Worm (Caenorhabditis elegans): Measurements from ENCODE around the gene kcnl-4.

DNA sequence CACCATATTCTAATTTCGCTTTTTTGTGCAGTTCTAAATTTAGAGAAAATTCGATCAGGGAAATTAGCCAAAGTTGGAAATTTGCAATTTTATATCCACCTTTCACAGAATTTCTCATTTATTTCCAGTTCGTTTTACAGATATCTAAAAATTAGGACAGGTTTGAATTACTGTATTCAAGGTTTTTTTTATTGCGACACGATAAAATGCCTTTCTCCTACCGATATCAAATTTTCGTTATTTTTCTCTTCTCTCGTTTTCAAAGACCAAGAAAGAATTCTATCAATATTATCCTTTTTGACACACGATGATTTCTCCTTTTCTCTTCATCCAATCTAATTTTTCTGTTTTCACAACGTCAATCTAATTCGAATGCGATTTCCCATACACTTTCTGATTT lies 15.7 kb downstream of the kcnl-4 start, which contains the start of gene C53A5.13:
- TF ChIP-seq unc-130 (GFP tag; optimal IDR thresholded peaks at IDR 0.05) (no peak), nhr-90 (tag; optimal IDR thresholded peaks at IDR 0.05) (no peak), tlf-1 (GFP tag; optimal IDR thresholded peaks at IDR 0.05) (no peak)

Measured in whole organism, young adult.